Worm (Caenorhabditis elegans) whole organism, late embryonic: ENCODE data around the gene ZK546.19.
A peak's percentile ranks its signal among the peaks of the same experiment; 100 is the strongest.

Source experiments
- C38D4.7 ChIP-seq: fragments of 200-800 bp; sonication (Bioruptor generic); optimal IDR thresholded peaks from 2 replicates; lab custom pipeline; 2018; ENCODE audit warnings: mild to moderate bottlenecking, missing genetic modification characterization, moderate library complexity, missing compliant biosample characterization
- F13H6.1 ChIP-seq: sonication (generic microtip); optimal IDR thresholded peaks from 2 replicates; lab custom pipeline; 2016; ENCODE audit warnings: missing genetic modification characterization, missing compliant biosample characterization
- T23F11.4 ChIP-seq: fragments of 200-800 bp; sonication (Bioruptor generic); optimal IDR thresholded peaks from 2 replicates; lab custom pipeline; 2018; ENCODE audit warnings: mild to moderate bottlenecking, missing genetic modification characterization, missing compliant biosample characterization
- Y22D7AL.16 ChIP-seq: sonication (generic microtip); optimal IDR thresholded peaks from 2 replicates; lab custom pipeline; 2016; ENCODE audit warnings: missing genetic modification characterization, missing compliant biosample characterization
- ahr-1 ChIP-seq: sonication (generic microtip); optimal IDR thresholded peaks from 2 replicates; lab custom pipeline; 2016; ENCODE audit warnings: missing genetic modification characterization, missing compliant biosample characterization
- ceh-18 ChIP-seq: sonication (generic microtip); optimal IDR thresholded peaks from 2 replicates; lab custom pipeline; 2016; ENCODE audit warnings: missing genetic modification characterization, missing compliant biosample characterization
- ceh-22 ChIP-seq: sonication (generic microtip); optimal IDR thresholded peaks from 2 replicates; lab custom pipeline; 2017; ENCODE audit warnings: missing biosample characterization, missing genetic modification characterization
- ceh-30 ChIP-seq: fragments of 150-350 bp; optimal IDR thresholded peaks from 2 replicates; lab custom pipeline; 2014; ENCODE audit warnings: missing biosample characterization, missing genetic modification characterization
- ceh-31 ChIP-seq: sonication (generic microtip); optimal IDR thresholded peaks from 2 replicates; lab custom pipeline; 2016; ENCODE audit warnings: missing genetic modification characterization, missing compliant biosample characterization
- ceh-45 ChIP-seq: fragments of 200-800 bp; sonication (Bioruptor generic); IDR thresholded peaks from 2 replicates; pipeline ENCODE4 v1.3.6; 2022; ENCODE audit warnings: missing genetic modification reagents, missing genetic modification characterization, missing compliant biosample characterization
- ceh-48 ChIP-seq: sonication (generic microtip); optimal IDR thresholded peaks from 2 replicates; lab custom pipeline; 2016; ENCODE audit warnings: missing genetic modification characterization, inconsistent platforms, missing compliant biosample characterization
- ceh-6 ChIP-seq: fragments of 200-800 bp; sonication (Bioruptor generic); optimal IDR thresholded peaks from 2 replicates; lab custom pipeline; 2018; ENCODE audit warnings: mild to moderate bottlenecking, missing genetic modification characterization, missing compliant biosample characterization
- dmd-4 ChIP-seq: sonication (generic microtip); optimal IDR thresholded peaks from 2 replicates; lab custom pipeline; 2016; ENCODE audit warnings: borderline replicate concordance, missing genetic modification characterization, missing compliant biosample characterization
- elt-2 ChIP-seq: sonication (generic microtip); optimal IDR thresholded peaks from 2 replicates; lab custom pipeline; 2016; ENCODE audit warnings: missing genetic modification reagents, missing genetic modification characterization, missing compliant biosample characterization
- ets-4 ChIP-seq: sonication (generic microtip); optimal IDR thresholded peaks from 2 replicates; lab custom pipeline; 2016; ENCODE audit warnings: missing genetic modification characterization, missing compliant biosample characterization
- fkh-10 ChIP-seq: fragments of 150-350 bp; optimal IDR thresholded peaks from 2 replicates; lab custom pipeline; 2014; ENCODE audit warnings: missing biosample characterization, missing genetic modification reagents, missing genetic modification characterization
- gmeb-2 ChIP-seq: sonication (generic microtip); optimal IDR thresholded peaks from 2 replicates; lab custom pipeline; 2016; ENCODE audit warnings: missing genetic modification characterization, inconsistent platforms, missing compliant biosample characterization
- hlh-13 ChIP-seq: fragments of 200-800 bp; sonication (Bioruptor generic); optimal IDR thresholded peaks from 2 replicates; lab custom pipeline; 2018; ENCODE audit warnings: mild to moderate bottlenecking, missing genetic modification characterization, missing compliant biosample characterization
- hlh-15 ChIP-seq: sonication (generic microtip); optimal IDR thresholded peaks from 2 replicates; lab custom pipeline; 2016; ENCODE audit warnings: missing genetic modification characterization, missing compliant biosample characterization
- hlh-30 ChIP-seq: sonication (generic microtip); optimal IDR thresholded peaks from 2 replicates; lab custom pipeline; 2017; ENCODE audit warnings: antibody characterized with exemption, missing genetic modification characterization, missing compliant biosample characterization; ENCODE audit not compliant: insufficient read depth
- nfya-1 ChIP-seq: sonication (generic microtip); optimal IDR thresholded peaks from 2 replicates; lab custom pipeline; 2017; ENCODE audit warnings: missing genetic modification characterization, mild to moderate bottlenecking, missing compliant biosample characterization, antibody characterized with exemption, moderate library complexity
- nhr-232 ChIP-seq: sonication (generic microtip); optimal IDR thresholded peaks from 2 replicates; lab custom pipeline; 2016; ENCODE audit warnings: missing genetic modification characterization, missing compliant biosample characterization
- pag-3 ChIP-seq: sonication (generic microtip); optimal IDR thresholded peaks from 2 replicates; lab custom pipeline; 2016; ENCODE audit warnings: missing compliant biosample characterization, missing genetic modification characterization, borderline replicate concordance
- pha-4 ChIP-seq: fragments of 150-350 bp; optimal IDR thresholded peaks from 2 replicates; lab custom pipeline; 2018; ENCODE audit warnings: missing biosample characterization, missing genetic modification reagents, missing genetic modification characterization
- pros-1 ChIP-seq: fragments of 150-350 bp; optimal IDR thresholded peaks from 2 replicates; lab custom pipeline; 2014; ENCODE audit warnings: missing biosample characterization, missing genetic modification reagents, missing genetic modification characterization
- sox-2 ChIP-seq: fragments of 200-800 bp; sonication (Bioruptor generic); IDR thresholded peaks from 2 replicates; pipeline ENCODE4 v1.3.6; 2022; ENCODE audit warnings: missing genetic modification reagents, missing genetic modification characterization, missing compliant biosample characterization
- syd-9 ChIP-seq: sonication (generic microtip); optimal IDR thresholded peaks from 2 replicates; lab custom pipeline; 2016; ENCODE audit warnings: mild to moderate bottlenecking, missing genetic modification characterization, moderate library complexity, missing compliant biosample characterization
- tbx-2 ChIP-seq: sonication (generic microtip); optimal IDR thresholded peaks from 2 replicates; lab custom pipeline; 2016; ENCODE audit warnings: missing genetic modification characterization, missing compliant biosample characterization
- tbx-7 ChIP-seq: sonication (generic microtip); optimal IDR thresholded peaks from 2 replicates; lab custom pipeline; 2016; ENCODE audit warnings: missing genotype, missing genetic modification characterization, missing compliant biosample characterization
- ttx-3 ChIP-seq: sonication (generic microtip); optimal IDR thresholded peaks from 2 replicates; lab custom pipeline; 2016; ENCODE audit warnings: missing genetic modification reagents, missing genetic modification characterization, missing compliant biosample characterization
- unc-55 ChIP-seq: sonication (generic microtip); optimal IDR thresholded peaks from 2 replicates; lab custom pipeline; 2017; ENCODE audit warnings: missing biosample characterization, missing genetic modification reagents, missing genetic modification characterization
- zip-5 ChIP-seq: sonication (generic microtip); optimal IDR thresholded peaks from 2 replicates; lab custom pipeline; 2016; ENCODE audit warnings: missing genetic modification characterization, missing compliant biosample characterization

ZK546.19 gene

ce11 chrII:4942829-4943228 is 1.3 kb downstream of the ZK546.19 start:
- no peak for TF ChIP-seq sox-2 (GFP tag; lab: Robert Waterston, UW)
- TF ChIP-seq hlh-30 (tag; lab: Kevin White, UChicago): peak; percentile 16
- peak; percentile 70 for TF ChIP-seq elt-2 (tag; lab: Kevin White, UChicago)

- TF ChIP-seq pag-3 (tag; lab: Kevin White, UChicago): no peak
- no peak for TF ChIP-seq unc-55 (GFP tag; lab: Kevin White, UChicago)
- TF ChIP-seq hlh-15 (tag; lab: Kevin White, UChicago): no peak
- no peak for TF ChIP-seq zip-5
- no peak for TF ChIP-seq dmd-4 (tag; lab: Kevin White, UChicago)
- no peak for TF ChIP-seq ceh-45
- TF ChIP-seq T23F11.4 (GFP tag; lab: Kevin White, UChicago): no peak
- no peak for TF ChIP-seq Y22D7AL.16 (tag; lab: Kevin White, UChicago)
- TF ChIP-seq ets-4 (tag; lab: Kevin White, UChicago): no peak
- no peak for TF ChIP-seq ceh-30 (tag; lab: Kevin White, UChicago)
- TF ChIP-seq ceh-48: no peak
- no peak for TF ChIP-seq syd-9
- TF ChIP-seq nfya-1 (tag; lab: Kevin White, UChicago): no peak
- no peak for TF ChIP-seq ahr-1 (tag; lab: Kevin White, UChicago)
- TF ChIP-seq pros-1 (tag; lab: Kevin White, UChicago): no peak
- TF ChIP-seq ceh-6 (GFP tag; lab: Kevin White, UChicago): no peak
- no peak for TF ChIP-seq ttx-3 (tag; lab: Kevin White, UChicago)
- TF ChIP-seq gmeb-2 (tag; lab: Kevin White, UChicago): no peak
- no peak for TF ChIP-seq pha-4 (tag; lab: Kevin White, UChicago)
- TF ChIP-seq nhr-232 (tag; lab: Kevin White, UChicago): no peak
These were observed 2.3 kb downstream of the ZK546.19 start, which contains the start of gene mdt-4 for ce11 chrII:4943849-4944248. Gene mdt-4 (minus strand): TSS chrII:4943949.

- TF ChIP-seq hlh-15 (tag; lab: Kevin White, UChicago) (no peak), F13H6.1 (no peak), tbx-2 (tag; lab: Kevin White, UChicago) (no peak), fkh-10 (no peak)
These were observed 4.2 kb downstream of the ZK546.19 start, which contains the start of the genes gldi-11 and ZK546.2 for ce11 chrII:4945695-4946094. Gene gldi-11 (minus strand): TSS chrII:4945789. Gene ZK546.2 (plus strand): TSS chrII:4946027.

- TF ChIP-seq syd-9 (no peak), hlh-13 (GFP tag; lab: Kevin White, UChicago) (no peak), ceh-18 (tag; lab: Kevin White, UChicago) (no peak), F13H6.1 (no peak), elt-2 (tag; lab: Kevin White, UChicago) (no peak), fkh-10 (no peak), ceh-31 (tag; lab: Kevin White, UChicago) (no peak), tbx-7 (tag; lab: Kevin White, UChicago) (no peak), ceh-22 (tag; lab: Kevin White, UChicago) (no peak), tbx-2 (tag; lab: Kevin White, UChicago) (no peak), C38D4.7 (GFP tag; lab: Kevin White, UChicago) (no peak)
- TF ChIP-seq, all 69 proteins: peak for 0
These were observed 5.2 kb downstream of the ZK546.19 start for ce11 chrII:4946775-4947174.

ce11 chrII:4948118-4948517 is 6.6 kb downstream of the ZK546.19 start:
- TF ChIP-seq pag-3 (tag; lab: Kevin White, UChicago) (no peak), hlh-15 (tag; lab: Kevin White, UChicago) (no peak)
- TF ChIP-seq, all 69 proteins: peak for 0
